Fruit fly (Drosophila melanogaster): ENCODE measurements around the gene CIA30.

The CIA30 gene

dm6 chr3R:29763154-29763553 lies 26.4 kb downstream of the CIA30 start (continued):
- TF ChIP-seq Jra (GFP tag; optimal IDR thresholded peaks at IDR 0.05) = peak; percentile 94
- TF ChIP-seq woc (GFP tag; optimal IDR thresholded peaks at IDR 0.05) = peak; percentile 93
- peak; percentile 96 for TF ChIP-seq sage (GFP tag; optimal IDR thresholded peaks at IDR 0.05)
- TF ChIP-seq Rel (GFP tag; optimal IDR thresholded peaks at IDR 0.05) = peak; percentile 64
- peak; percentile 85 for TF ChIP-seq Rel (tag; optimal IDR thresholded peaks at IDR 0.05)
- peak; percentile 98 for TF ChIP-seq br (GFP tag; optimal IDR thresholded peaks at IDR 0.05)
- peak; percentile 99 for TF ChIP-seq h (GFP tag; optimal IDR thresholded peaks at IDR 0.05)
- peak; percentile 80 for TF ChIP-seq Mio (GFP tag; optimal IDR thresholded peaks at IDR 0.05)
- no peak for TF ChIP-seq Dif (GFP tag; optimal IDR thresholded peaks at IDR 0.05; ENCODE audit: partially characterized antibody)
- peak; percentile 96 for TF ChIP-seq rgr (GFP tag; optimal IDR thresholded peaks at IDR 0.05)
- TF ChIP-seq GATAd (GFP tag; optimal IDR thresholded peaks at IDR 0.05) = peak; percentile 92
- TF ChIP-seq Sp1 (GFP tag; optimal IDR thresholded peaks at IDR 0.05) = peak; percentile 97
- TF ChIP-seq CG32264 (GFP tag; optimal IDR thresholded peaks at IDR 0.05) = peak; percentile 95
- TF ChIP-seq Myc (optimal IDR thresholded peaks at IDR 0.05) = no peak
- no peak for TF ChIP-seq usp (GFP tag; optimal IDR thresholded peaks at IDR 0.05)
- TF ChIP-seq lola (GFP tag; optimal IDR thresholded peaks at IDR 0.05) = no peak
- no peak for TF ChIP-seq Abd-B (GFP tag; optimal IDR thresholded peaks at IDR 0.05)
- peak; percentile 7 for TF ChIP-seq Dfd (GFP tag; optimal IDR thresholded peaks at IDR 0.05)

dm6 chr3R:29763804-29764203 lies 27.0 kb downstream of the CIA30 start:
- TF ChIP-seq Hnf4 (GFP tag; optimal IDR thresholded peaks at IDR 0.05) (peak; percentile 58), dmrt93B (GFP tag; optimal IDR thresholded peaks at IDR 0.05) (peak; percentile 5), CG32264 (GFP tag; optimal IDR thresholded peaks at IDR 0.05) (no peak), tai (GFP tag; optimal IDR thresholded peaks at IDR 0.05) (peak; percentile 50), HLH106 (tag; optimal IDR thresholded peaks at IDR 0.05) (peak; percentile 66), rgr (GFP tag; optimal IDR thresholded peaks at IDR 0.05) (peak; percentile 36), Dif (GFP tag; optimal IDR thresholded peaks at IDR 0.05; ENCODE audit: partially characterized antibody) (no peak), GATAd (GFP tag; optimal IDR thresholded peaks at IDR 0.05) (no peak), Sp1 (GFP tag; optimal IDR thresholded peaks at IDR 0.05) (peak; percentile 52), ey (GFP tag; optimal IDR thresholded peaks at IDR 0.05) (peak; percentile 44), foxo (GFP tag; optimal IDR thresholded peaks at IDR 0.05) (peak in 1 of 2 experiments; percentile 50), psq (GFP tag; optimal IDR thresholded peaks at IDR 0.05) (peak; percentile 21), h (GFP tag; optimal IDR thresholded peaks at IDR 0.05) (peak; percentile 22), Myc (optimal IDR thresholded peaks at IDR 0.05) (no peak)

dm6 chr3R:29764249-29765042 lies 27.7 kb downstream of the CIA30 start:
- no peak for TF ChIP-seq fru (GFP tag; optimal IDR thresholded peaks at IDR 0.05)
- no peak for TF ChIP-seq sv (GFP tag; optimal IDR thresholded peaks at IDR 0.05)
- TF ChIP-seq Myc (optimal IDR thresholded peaks at IDR 0.05) = peak; percentile 36
- TF ChIP-seq dl (GFP tag; optimal IDR thresholded peaks at IDR 0.05; ENCODE audit: insufficient read depth in 1 of 2, partially characterized antibody in 2 of 2) = peak in 1 of 2 experiments; percentile 19
- TF ChIP-seq brk (GFP tag; optimal IDR thresholded peaks at IDR 0.05) = no peak
- no peak for TF ChIP-seq Rel (GFP tag; optimal IDR thresholded peaks at IDR 0.05)
- TF ChIP-seq Rel (tag; optimal IDR thresholded peaks at IDR 0.05) = peak; percentile 28
- TF ChIP-seq Dif (GFP tag; optimal IDR thresholded peaks at IDR 0.05; ENCODE audit: partially characterized antibody) = peak; percentile 45
- TF ChIP-seq woc (GFP tag; optimal IDR thresholded peaks at IDR 0.05) = peak; percentile 3
- no peak for TF ChIP-seq OdsH (GFP tag; optimal IDR thresholded peaks at IDR 0.05)
- TF ChIP-seq Vsx2 (GFP tag; optimal IDR thresholded peaks at IDR 0.05; ENCODE audit: partially characterized antibody) = peak; percentile 8
- TF ChIP-seq psq (GFP tag; optimal IDR thresholded peaks at IDR 0.05) = no peak
- TF ChIP-seq pan (optimal IDR thresholded peaks at IDR 0.05) = no peak
- no peak for TF ChIP-seq sage (GFP tag; optimal IDR thresholded peaks at IDR 0.05)

dm6 chr3R:29765267-29766095 lies 28.7 kb downstream of the CIA30 start, which contains the start of gene kay:
Gene kay, plus strand, starts transcription at chr3R:29765995.
- TF ChIP-seq br (GFP tag; optimal IDR thresholded peaks at IDR 0.05) (peak; percentile 16), pan (optimal IDR thresholded peaks at IDR 0.05) (peak; percentile 63), Hnf4 (GFP tag; optimal IDR thresholded peaks at IDR 0.05) (no peak), Vsx2 (GFP tag; optimal IDR thresholded peaks at IDR 0.05; ENCODE audit: partially characterized antibody) (peak; percentile 6), Sp1 (GFP tag; optimal IDR thresholded peaks at IDR 0.05) (peak; percentile 38), h (GFP tag; optimal IDR thresholded peaks at IDR 0.05) (peak; percentile 32), Rel (GFP tag; optimal IDR thresholded peaks at IDR 0.05) (no peak), Rel (tag; optimal IDR thresholded peaks at IDR 0.05) (peak; percentile 84), dsf (GFP tag; optimal IDR thresholded peaks at IDR 0.05; ENCODE audit: borderline replicate concordance) (no peak), Jra (GFP tag; optimal IDR thresholded peaks at IDR 0.05) (peak; percentile 15), Dif (GFP tag; optimal IDR thresholded peaks at IDR 0.05; ENCODE audit: partially characterized antibody) (peak; percentile 31), HLH106 (tag; optimal IDR thresholded peaks at IDR 0.05) (no peak), sage (GFP tag; optimal IDR thresholded peaks at IDR 0.05) (no peak), CG32264 (GFP tag; optimal IDR thresholded peaks at IDR 0.05) (no peak), N (GFP tag; optimal IDR thresholded peaks at IDR 0.05) (no peak), psq (GFP tag; optimal IDR thresholded peaks at IDR 0.05) (peak; percentile 29), CrebA (GFP tag; optimal IDR thresholded peaks at IDR 0.05; ENCODE audit: borderline replicate concordance) (peak; percentile 58), CG9705 (GFP tag; optimal IDR thresholded peaks at IDR 0.05) (no peak), brk (GFP tag; optimal IDR thresholded peaks at IDR 0.05) (no peak), sv (GFP tag; optimal IDR thresholded peaks at IDR 0.05) (no peak), foxo (GFP tag; optimal IDR thresholded peaks at IDR 0.05) (no peak), jim (GFP tag; optimal IDR thresholded peaks at IDR 0.05) (no peak), Abd-B (GFP tag; optimal IDR thresholded peaks at IDR 0.05) (no peak)

Measured in whole organism, wandering third instar larva.